Worm (Caenorhabditis elegans) whole organism, L1 larva: ENCODE results near the gene Y57G11B.3.
A peak's percentile ranks its signal among the peaks of the same experiment; 100 is the strongest.

ENCODE experiments used
- C16A3.4 ChIP-seq: fragments of 150-350 bp; optimal IDR thresholded peaks from 2 replicates; lab custom pipeline; 2014; ENCODE audit warnings: missing biosample characterization, missing genetic modification characterization
- aha-1 ChIP-seq: fragments of 150-350 bp; optimal IDR thresholded peaks from 2 replicates; lab custom pipeline; 2014; ENCODE audit warnings: missing biosample characterization, missing genetic modification characterization
- alr-1 ChIP-seq: fragments of 200-800 bp; sonication (Bioruptor generic); optimal IDR thresholded peaks from 2 replicates; lab custom pipeline; 2018; ENCODE audit warnings: borderline replicate concordance, mild to moderate bottlenecking, missing genetic modification characterization, missing compliant biosample characterization
- aly-2 ChIP-seq: fragments of 150-350 bp; optimal IDR thresholded peaks from 2 replicates; lab custom pipeline; 2014; ENCODE audit warnings: missing biosample characterization, missing genetic modification characterization
- blmp-1 ChIP-seq: fragments of 150-350 bp; optimal IDR thresholded peaks from 2 replicates; lab custom pipeline; 2014; ENCODE audit warnings: missing biosample characterization, missing genetic modification characterization
- ceh-63 ChIP-seq: fragments of 200-800 bp; sonication (Bioruptor generic); optimal IDR thresholded peaks from 2 replicates; lab custom pipeline; 2018; ENCODE audit warnings: mild to moderate bottlenecking, missing genetic modification characterization, missing compliant biosample characterization
- ceh-8 ChIP-seq: fragments of 200-800 bp; sonication (Bioruptor generic); optimal IDR thresholded peaks from 2 replicates; lab custom pipeline; 2018; ENCODE audit warnings: mild to moderate bottlenecking, missing genetic modification characterization, moderate library complexity, missing compliant biosample characterization
- ceh-82 ChIP-seq, 3 experiments: fragments of 150-350 bp in 1 of 3; sonication (generic microtip) in 2 of 3; optimal IDR thresholded peaks; 2 replicates each; lab custom pipeline; 2014 to 2017; ENCODE audit warnings: missing biosample characterization in 3 of 3, missing genetic modification characterization in 3 of 3
- ceh-90 ChIP-seq: sonication (generic microtip); optimal IDR thresholded peaks from 2 replicates; lab custom pipeline; 2016; ENCODE audit warnings: missing genetic modification characterization, missing compliant biosample characterization
- efl-1 ChIP-seq, 4 experiments: fragments of 150-350 bp; optimal IDR thresholded peaks in 3 of 4; peaks in 1 of 4; 1 replicate in 1 of 4; 2 replicates in 3 of 4; lab custom pipeline; 2014; ENCODE audit warnings: missing biosample characterization in 2 of 4, missing genetic modification characterization in 2 of 4, missing genetic modification reagents in 2 of 4
- egl-13 ChIP-seq: sonication (generic microtip); optimal IDR thresholded peaks from 2 replicates; lab custom pipeline; 2016; ENCODE audit warnings: missing genotype, missing genetic modification reagents, missing genetic modification characterization, missing compliant biosample characterization
- egl-27 ChIP-seq, 2 experiments: fragments of 150-350 bp in 1 of 2; sonication (generic microtip); optimal IDR thresholded peaks; 3 replicates each; lab custom pipeline; 2017 to 2018; ENCODE audit warnings: missing biosample characterization in 2 of 2, missing genetic modification characterization in 2 of 2, missing genetic modification reagents in 2 of 2
- elt-2 ChIP-seq: sonication (generic microtip); optimal IDR thresholded peaks from 2 replicates; lab custom pipeline; 2016; ENCODE audit warnings: missing genetic modification characterization, mild to moderate bottlenecking, inconsistent platforms, missing compliant biosample characterization, missing genetic modification reagents
- fkh-10 ChIP-seq: sonication (generic microtip); optimal IDR thresholded peaks from 2 replicates; lab custom pipeline; 2017; ENCODE audit warnings: missing biosample characterization, missing genetic modification reagents, missing genetic modification characterization
- grh-1 ChIP-seq: fragments of 200-800 bp; sonication (Bioruptor generic); IDR thresholded peaks from 2 replicates; pipeline ENCODE4 v1.3.6; 2022; ENCODE audit warnings: missing genetic modification reagents, missing genetic modification characterization, missing compliant biosample characterization
- hlh-17 ChIP-seq: fragments of 200-800 bp; sonication (Bioruptor generic); optimal IDR thresholded peaks from 2 replicates; lab custom pipeline; 2018; ENCODE audit warnings: missing genetic modification characterization, mild to moderate bottlenecking, missing compliant biosample characterization, moderate library complexity, borderline replicate concordance
- hlh-4 ChIP-seq: sonication (generic microtip); optimal IDR thresholded peaks from 2 replicates; lab custom pipeline; 2016; ENCODE audit warnings: mild to moderate bottlenecking, missing genetic modification characterization, missing compliant biosample characterization
- isw-1 ChIP-seq: fragments of 200-800 bp; sonication (Bioruptor generic); IDR thresholded peaks from 2 replicates; pipeline ENCODE4 v1.3.6; 2022; ENCODE audit warnings: missing genetic modification characterization, missing compliant biosample characterization
- lin-15B ChIP-seq: fragments of 150-350 bp; sonication (generic microtip); optimal IDR thresholded peaks from 3 replicates; lab custom pipeline; 2014; ENCODE audit warnings: missing biosample characterization, missing genetic modification characterization
- lir-3 ChIP-seq: sonication (generic microtip); optimal IDR thresholded peaks from 2 replicates; lab custom pipeline; 2016; ENCODE audit warnings: mild to moderate bottlenecking, missing genetic modification characterization, moderate library complexity, missing compliant biosample characterization; ENCODE audit not compliant: poor library complexity
- mdl-1 ChIP-seq, 2 experiments: fragments of 150-350 bp; optimal IDR thresholded peaks; 2 replicates each; lab custom pipeline; 2014 to 2017; ENCODE audit warnings: missing biosample characterization in 2 of 2, missing genetic modification characterization in 2 of 2, inconsistent platforms in 1 of 2
- mef-2 ChIP-seq: fragments of 150-350 bp; optimal IDR thresholded peaks from 2 replicates; lab custom pipeline; 2014; ENCODE audit warnings: missing biosample characterization, missing genetic modification characterization
- mep-1 ChIP-seq: fragments of 150-350 bp; optimal IDR thresholded peaks from 2 replicates; lab custom pipeline; 2014; ENCODE audit warnings: missing biosample characterization, missing genetic modification characterization
- nhr-11 ChIP-seq: fragments of 150-350 bp; optimal IDR thresholded peaks from 2 replicates; lab custom pipeline; 2014; ENCODE audit warnings: missing biosample characterization, missing genetic modification characterization
- nhr-20 ChIP-seq: sonication (generic microtip); optimal IDR thresholded peaks from 2 replicates; lab custom pipeline; 2016; ENCODE audit warnings: mild to moderate bottlenecking, missing genetic modification characterization, missing compliant biosample characterization
- nhr-47 ChIP-seq: sonication (generic microtip); optimal IDR thresholded peaks from 2 replicates; lab custom pipeline; 2016; ENCODE audit warnings: mild to moderate bottlenecking, missing genetic modification characterization, moderate library complexity, missing compliant biosample characterization
- nhr-76 ChIP-seq: sonication (generic microtip); optimal IDR thresholded peaks from 2 replicates; lab custom pipeline; 2017; ENCODE audit warnings: missing biosample characterization, missing genetic modification characterization
- nhr-77 ChIP-seq: fragments of 150-350 bp; optimal IDR thresholded peaks from 2 replicates; lab custom pipeline; 2014; ENCODE audit warnings: missing biosample characterization, missing genetic modification characterization
- nhr-85 ChIP-seq: sonication (generic microtip); peaks from one replicate; lab custom pipeline; 2016; ENCODE audit warnings: missing genetic modification characterization, inconsistent platforms, missing compliant biosample characterization
- pag-3 ChIP-seq: sonication (generic microtip); optimal IDR thresholded peaks from 2 replicates; lab custom pipeline; 2017; ENCODE audit warnings: missing genetic modification characterization, mild to moderate bottlenecking, missing compliant biosample characterization, antibody characterized with exemption, borderline replicate concordance; ENCODE audit not compliant: insufficient read depth
- tlp-1 ChIP-seq: fragments of 150-350 bp; optimal IDR thresholded peaks from 2 replicates; lab custom pipeline; 2014; ENCODE audit warnings: missing biosample characterization, missing genetic modification characterization
- unc-30 ChIP-seq: sonication (generic microtip); optimal IDR thresholded peaks from 2 replicates; lab custom pipeline; 2017; ENCODE audit warnings: missing biosample characterization, missing genetic modification characterization
- vab-15 ChIP-seq: sonication (generic microtip); optimal IDR thresholded peaks from 2 replicates; lab custom pipeline; 2017; ENCODE audit warnings: missing genotype, mild to moderate bottlenecking, missing genetic modification characterization, missing compliant biosample characterization
- zag-1 ChIP-seq: fragments of 150-350 bp; optimal IDR thresholded peaks from 2 replicates; lab custom pipeline; 2014; ENCODE audit warnings: missing biosample characterization, missing genetic modification characterization

The Y57G11B.3 gene

ce11 chrIV:14620543-14620942, 46.4 kb upstream of the Y57G11B.3 start (continued):
- no peak for TF ChIP-seq egl-13 (tag; lab: Kevin White, UChicago)
- no peak for TF ChIP-seq egl-27 (tag; optimal IDR thresholded peaks at IDR 0.05; lab: Kevin White, UChicago)
- TF ChIP-seq nhr-85 (tag; lab: Kevin White, UChicago) = no peak
- no peak for TF ChIP-seq hlh-17 (GFP tag; lab: Kevin White, UChicago)
- no peak for TF ChIP-seq aly-2 (tag; lab: Kevin White, UChicago)
- TF ChIP-seq efl-1 (optimal IDR thresholded peaks at IDR 0.05; lab: Kevin White, UChicago) = peak; percentile 49 to 60
- TF ChIP-seq efl-1 (GFP tag; optimal IDR thresholded peaks at IDR 0.05 in 1 of 2; lab: Kevin White, UChicago) = peak in 1 of 2 experiments; percentile 6
- TF ChIP-seq zag-1 (tag; lab: Kevin White, UChicago) = no peak
- peak; percentile 38 for TF ChIP-seq nhr-47 (tag; lab: Kevin White, UChicago)
- no peak for TF ChIP-seq elt-2
- TF ChIP-seq mef-2 = no peak
- TF ChIP-seq nhr-20 (tag; lab: Kevin White, UChicago) = peak; percentile 57
- no peak for TF ChIP-seq isw-1 (GFP tag; lab: Robert Waterston, UW)
- no peak for TF ChIP-seq hlh-4 (tag; lab: Kevin White, UChicago)
- TF ChIP-seq unc-30 (tag; lab: Kevin White, UChicago) = no peak
- peak; percentile 46 for TF ChIP-seq mep-1
- no peak for TF ChIP-seq nhr-76 (tag; lab: Kevin White, UChicago)
- TF ChIP-seq blmp-1 (tag; lab: Kevin White, UChicago) = no peak

ce11 chrIV:14620042-14620441, 45.9 kb upstream of the Y57G11B.3 start:
- no peak for TF ChIP-seq egl-27 (tag; optimal IDR thresholded peaks at IDR 0.05; lab: Kevin White, UChicago)
- TF ChIP-seq hlh-17 (GFP tag; lab: Kevin White, UChicago) = no peak
- TF ChIP-seq ceh-82 (tag; optimal IDR thresholded peaks at IDR 0.05; lab: Kevin White, UChicago) = no peak
- TF ChIP-seq nhr-76 (tag; lab: Kevin White, UChicago) = no peak
- peak; percentile 79 for TF ChIP-seq nhr-85 (tag; lab: Kevin White, UChicago)
- TF ChIP-seq pag-3 (tag; lab: Kevin White, UChicago) = no peak
- no peak for TF ChIP-seq zag-1 (tag; lab: Kevin White, UChicago)
- no peak for TF ChIP-seq lir-3 (tag; lab: Kevin White, UChicago)
- TF ChIP-seq ceh-63 (GFP tag; lab: Kevin White, UChicago) = no peak
- peak; percentile 55 for TF ChIP-seq nhr-20 (tag; lab: Kevin White, UChicago)
- TF ChIP-seq mdl-1 (tag; optimal IDR thresholded peaks at IDR 0.05; lab: Kevin White, UChicago) = no peak
- no peak for TF ChIP-seq ceh-8
- no peak for TF ChIP-seq blmp-1 (tag; lab: Kevin White, UChicago)
- no peak for TF ChIP-seq nhr-77
- TF ChIP-seq tlp-1 (tag; lab: Kevin White, UChicago) = no peak
- TF ChIP-seq C16A3.4 (tag; lab: Kevin White, UChicago) = no peak
- no peak for TF ChIP-seq vab-15 (tag; lab: Kevin White, UChicago)
- TF ChIP-seq elt-2 = peak; percentile 36
- TF ChIP-seq lin-15B (tag; lab: Kevin White, UChicago) = no peak

- TF ChIP-seq tlp-1 (tag; lab: Kevin White, UChicago) (no peak), nhr-85 (tag; lab: Kevin White, UChicago) (no peak), alr-1 (tag; lab: Kevin White, UChicago) (no peak), efl-1 (optimal IDR thresholded peaks at IDR 0.05; lab: Kevin White, UChicago) (no peak), efl-1 (GFP tag; optimal IDR thresholded peaks at IDR 0.05 in 1 of 2; lab: Kevin White, UChicago) (peak in 1 of 2 experiments; percentile 85), grh-1 (GFP tag; lab: Robert Waterston, UW) (peak; percentile 15; the same call in 1 of the 2 replicates), fkh-10 (GFP tag; lab: Kevin White, UChicago) (no peak), ceh-90 (tag; lab: Kevin White, UChicago) (no peak)
Observed at ce11 chrIV:14618551-14618950, 44.4 kb upstream of the Y57G11B.3 start.

- TF ChIP-seq alr-1 (tag; lab: Kevin White, UChicago) (no peak), nhr-11 (tag; lab: Kevin White, UChicago) (no peak), aha-1 (tag; lab: Kevin White, UChicago) (no peak), mep-1 (no peak), fkh-10 (GFP tag; lab: Kevin White, UChicago) (no peak), egl-13 (tag; lab: Kevin White, UChicago) (no peak)
Observed at ce11 chrIV:14617985-14618384, 43.8 kb upstream of the Y57G11B.3 start.
